Fruit fly (Drosophila melanogaster): ENCODE measurements around the gene strat.

strat gene

DNA sequence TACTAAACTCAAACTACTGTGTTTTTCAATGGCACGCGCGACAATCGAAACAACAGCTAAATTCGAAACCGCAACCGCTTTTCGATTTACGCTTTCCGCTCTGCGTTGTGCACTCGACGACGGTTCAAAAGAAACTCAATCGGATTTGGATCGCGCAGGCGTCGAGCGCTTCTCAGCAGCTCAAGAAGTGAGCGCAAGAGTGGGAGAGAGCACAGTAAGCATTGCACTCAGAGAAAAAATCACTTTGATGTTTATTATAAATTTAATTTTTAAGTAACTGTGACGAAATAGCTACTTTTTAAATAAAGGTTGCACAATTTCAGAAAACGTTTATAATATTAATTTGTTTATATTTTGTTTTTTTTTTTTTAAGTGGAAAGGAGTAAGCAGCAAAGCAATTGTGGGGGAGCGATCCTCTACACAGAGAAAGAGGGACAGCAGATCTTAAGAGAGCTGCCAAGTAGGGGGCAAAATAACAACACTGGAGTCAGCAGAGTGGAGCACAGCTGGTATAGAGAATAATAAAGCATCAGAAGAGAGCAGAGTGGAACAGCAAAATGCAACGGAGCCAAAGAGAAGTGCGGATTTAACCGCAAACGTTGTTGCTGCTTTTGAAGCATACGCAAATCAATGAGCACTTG, 42.4 kb upstream of the strat start:
- peak; percentile 99 for TF ChIP-seq Awh (GFP tag; IDR thresholded peaks at IDR 0.05)
- TF ChIP-seq CG14710 (tag; optimal IDR thresholded peaks at IDR 0.05): peak; percentile 98
- peak; percentile 97 for TF ChIP-seq B-H1 (GFP tag; IDR thresholded peaks at IDR 0.05)
- peak; percentile 93 for TF ChIP-seq CG16779 (GFP tag; IDR thresholded peaks at IDR 0.05)
- peak; percentile 93 for TF ChIP-seq Bteb2 (GFP tag; optimal IDR thresholded peaks at IDR 0.05)
- TF ChIP-seq sr (GFP tag; IDR thresholded peaks at IDR 0.05): peak; percentile 95
- no peak for TF ChIP-seq pita (GFP tag; optimal IDR thresholded peaks at IDR 0.05)
- peak; percentile 69 for TF ChIP-seq Hey (tag; optimal IDR thresholded peaks at IDR 0.05)
- TF ChIP-seq corto (GFP tag; optimal IDR thresholded peaks at IDR 0.05): peak; percentile 98
- TF ChIP-seq CG10959 (GFP tag; IDR thresholded peaks at IDR 0.05): peak; percentile 99
- TF ChIP-seq CG3407 (GFP tag; optimal IDR thresholded peaks at IDR 0.05): peak; percentile 98
- peak in 1 of 2 experiments; percentile 95 for TF ChIP-seq Eip74EF (GFP tag; optimal IDR thresholded peaks at IDR 0.05)
- TF ChIP-seq slbo (GFP tag; IDR thresholded peaks at IDR 0.05): peak; percentile 97
- TF ChIP-seq kah (GFP tag; optimal IDR thresholded peaks at IDR 0.05): peak; percentile 95
- TF ChIP-seq D19A (tag; optimal IDR thresholded peaks at IDR 0.05): peak; percentile 94
- TF ChIP-seq gcm2 (GFP tag; optimal IDR thresholded peaks at IDR 0.05): peak; percentile 91
- TF ChIP-seq CG15011 (GFP tag; optimal IDR thresholded peaks at IDR 0.05): peak; percentile 94
- TF ChIP-seq tll (GFP tag; optimal IDR thresholded peaks at IDR 0.05): peak in 1 of 2 experiments; percentile 18
- peak; percentile 93 for TF ChIP-seq CG17612 (GFP tag; IDR thresholded peaks at IDR 0.05)
- peak; percentile 94 for TF ChIP-seq trem (tag; optimal IDR thresholded peaks at IDR 0.05)
- no peak for TF ChIP-seq CG16813 (GFP tag; IDR thresholded peaks at IDR 0.05; ENCODE audit: partially characterized antibody)
- peak; percentile 100 for TF ChIP-seq Drgx (GFP tag; IDR thresholded peaks at IDR 0.05)
- TF ChIP-seq NK7.1 (GFP tag; optimal IDR thresholded peaks at IDR 0.05): peak; percentile 89
- TF ChIP-seq salm (tag; optimal IDR thresholded peaks at IDR 0.05): peak; percentile 97
- peak; percentile 96 for TF ChIP-seq CG8765 (GFP tag; IDR thresholded peaks at IDR 0.05)
- TF ChIP-seq cas (GFP tag; IDR thresholded peaks at IDR 0.05): peak; percentile 93
- peak; percentile 99 for TF ChIP-seq gce (GFP tag; IDR thresholded peaks at IDR 0.05)
- TF ChIP-seq crc (GFP tag; optimal IDR thresholded peaks at IDR 0.05): peak; percentile 83
- peak; percentile 96 for TF ChIP-seq CG11456 (GFP tag; IDR thresholded peaks at IDR 0.05)
- peak; percentile 99 for TF ChIP-seq stc (GFP tag; IDR thresholded peaks at IDR 0.05)
- peak; percentile 92 for TF ChIP-seq scrt (GFP tag; optimal IDR thresholded peaks at IDR 0.05)
- peak; percentile 93 for TF ChIP-seq CG8359 (GFP tag; optimal IDR thresholded peaks at IDR 0.05; ENCODE audit: borderline replicate concordance)
- TF ChIP-seq dmrt11E (tag; optimal IDR thresholded peaks at IDR 0.05): peak; percentile 99
- TF ChIP-seq CG4328 (GFP tag; optimal IDR thresholded peaks at IDR 0.05): peak; percentile 91
- TF ChIP-seq CG33213 (GFP tag; optimal IDR thresholded peaks at IDR 0.05): peak; percentile 89
- TF ChIP-seq CG18011 (GFP tag; optimal IDR thresholded peaks at IDR 0.05): peak; percentile 85
- TF ChIP-seq CG4404 (GFP tag; IDR thresholded peaks at IDR 0.05): peak; percentile 98
- peak; percentile 97 for TF ChIP-seq CG11093 (GFP tag; IDR thresholded peaks at IDR 0.05)
- peak; percentile 87 for TF ChIP-seq CG12769 (tag; optimal IDR thresholded peaks at IDR 0.05)
- TF ChIP-seq CG31388 (GFP tag; optimal IDR thresholded peaks at IDR 0.05): peak; percentile 95
- peak; percentile 98 for TF ChIP-seq sqz (GFP tag; optimal IDR thresholded peaks at IDR 0.05)
- peak; percentile 98 for TF ChIP-seq Six4 (GFP tag; optimal IDR thresholded peaks at IDR 0.05)
- peak; percentile 63 for TF ChIP-seq ash1 (GFP tag; optimal IDR thresholded peaks at IDR 0.05)
- peak; percentile 84 for TF ChIP-seq crol (GFP tag; IDR thresholded peaks at IDR 0.05)
- TF ChIP-seq Med (GFP tag): peak; percentile 98
- TF ChIP-seq Bdp1 (GFP tag; optimal IDR thresholded peaks at IDR 0.05): peak; percentile 87
- peak; percentile 99 for TF ChIP-seq CG13424 (tag; optimal IDR thresholded peaks at IDR 0.05)
- TF ChIP-seq gt (GFP tag; IDR thresholded peaks at IDR 0.05): peak; percentile 97
- TF ChIP-seq gro (GFP tag; optimal IDR thresholded peaks at IDR 0.05): peak; percentile 79
- peak; percentile 99 for TF ChIP-seq az2 (GFP tag; optimal IDR thresholded peaks at IDR 0.05)

All from whole organism, embryonic.